Fruit fly (Drosophila melanogaster) whole organism, embryonic: Measurements from ENCODE around the gene CG13033.

Source experiments
- Asciz ChIP-seq: fragments of 200-800 bp; sonication (Bioruptor generic); optimal IDR thresholded peaks from 2 replicates; lab custom pipeline; 2017; ENCODE audit warnings: missing biosample characterization, mild to moderate bottlenecking, missing genetic modification characterization, missing genetic modification reagents
- CG1233 ChIP-seq: fragments of 200-800 bp; sonication (Bioruptor generic); optimal IDR thresholded peaks from 4 replicates; lab custom pipeline; 2018; ENCODE audit warnings: missing biosample characterization, mild to moderate bottlenecking, missing genetic modification characterization
- CG14667 ChIP-seq: fragments of 200-800 bp; sonication (Bioruptor generic); IDR thresholded peaks from 2 replicates; pipeline ENCODE4 v1.3.6; 2022; ENCODE audit warnings: missing biosample characterization, missing genetic modification characterization
- CG15601 ChIP-seq: fragments of 200-800 bp; sonication (Bioruptor generic); optimal IDR thresholded peaks from 3 replicates; lab custom pipeline; 2019; ENCODE audit warnings: missing biosample characterization, mild to moderate bottlenecking, missing genetic modification characterization, moderate library complexity
- CG30403 ChIP-seq: fragments of 200-800 bp; sonication (Bioruptor generic); optimal IDR thresholded peaks from 3 replicates; lab custom pipeline; 2016; ENCODE audit warnings: missing biosample characterization, missing genetic modification characterization
- CG32772 ChIP-seq: fragments of 200-800 bp; sonication (Bioruptor generic); IDR thresholded peaks from 2 replicates; pipeline ENCODE4 v1.3.6; 2022; ENCODE audit warnings: missing biosample characterization, missing genetic modification characterization
- CG3847 ChIP-seq: fragments of 200-800 bp; sonication (Bioruptor generic); IDR thresholded peaks from 2 replicates; pipeline ENCODE4 v1.3.6; 2022; ENCODE audit warnings: missing biosample characterization, missing genetic modification characterization
- CG4328 ChIP-seq: fragments of 200-800 bp; sonication (Bioruptor generic); optimal IDR thresholded peaks from 3 replicates; lab custom pipeline; 2017; ENCODE audit warnings: missing biosample characterization, missing genetic modification reagents, missing genetic modification characterization
- CG7357 ChIP-seq: fragments of 200-800 bp; sonication (Bioruptor generic); IDR thresholded peaks from 3 replicates; pipeline ENCODE4 v1.3.6; 2022; ENCODE audit warnings: missing biosample characterization, missing genetic modification characterization
- CG8089 ChIP-seq: fragments of 200-800 bp; sonication (Bioruptor generic); optimal IDR thresholded peaks from 3 replicates; lab custom pipeline; 2016; ENCODE audit warnings: missing biosample characterization, missing genetic modification characterization
- CG8281 ChIP-seq: fragments of 200-800 bp; sonication (Bioruptor generic); optimal IDR thresholded peaks from 2 replicates; lab custom pipeline; 2018; ENCODE audit warnings: missing biosample characterization, mild to moderate bottlenecking, missing genetic modification characterization, moderate library complexity
- CG8944 ChIP-seq: fragments of 200-800 bp; sonication (Bioruptor generic); optimal IDR thresholded peaks from 3 replicates; lab custom pipeline; 2016; ENCODE audit warnings: missing biosample characterization, missing genetic modification characterization
- CG9817 ChIP-seq: fragments of 200-800 bp; sonication (Bioruptor generic); optimal IDR thresholded peaks from 2 replicates; lab custom pipeline; 2018; ENCODE audit warnings: missing biosample characterization, mild to moderate bottlenecking, missing genetic modification characterization, moderate library complexity
- CTCF ChIP-seq: fragments of 200-800 bp; sonication (Bioruptor generic); optimal IDR thresholded peaks from 2 replicates; lab custom pipeline; 2017; ENCODE audit warnings: missing biosample characterization, mild to moderate bottlenecking, missing genetic modification characterization, moderate library complexity
- D19A ChIP-seq: fragments of 200-800 bp; optimal IDR thresholded peaks from 3 replicates; lab custom pipeline; 2019; ENCODE audit warnings: missing biosample characterization, mild to moderate bottlenecking, missing genetic modification characterization, moderate library complexity
- Dip3 ChIP-seq: fragments of 200-800 bp; sonication (Bioruptor generic); optimal IDR thresholded peaks from 3 replicates; lab custom pipeline; 2016; ENCODE audit warnings: missing biosample characterization, missing genetic modification characterization
- E2f1 ChIP-seq: fragments of 200-800 bp; sonication (Bioruptor generic); IDR thresholded peaks from 2 replicates; pipeline ENCODE4 v1.3.6; 2022; ENCODE audit warnings: missing biosample characterization, missing genetic modification characterization
- Eip74EF ChIP-seq, 2 experiments: fragments of 200-800 bp in 1 of 2; fragments of >200 bp in 1 of 2; sonication (Bioruptor generic) in 1 of 2; optimal IDR thresholded peaks; 2 replicates each; lab custom pipeline; 2017 to 2019; ENCODE audit warnings: missing biosample characterization in 2 of 2, missing genetic modification characterization in 2 of 2, mild to moderate bottlenecking in 1 of 2, moderate library complexity in 1 of 2
- GATAe ChIP-seq: fragments of 200-800 bp; sonication (Bioruptor generic); conservative IDR thresholded peaks from 2 replicates; pipeline ENCODE4 v1.3.6; 2022; ENCODE audit warnings: missing biosample characterization, missing genetic modification characterization
- Gsc ChIP-seq: fragments of 200-800 bp; sonication (Bioruptor generic); IDR thresholded peaks from 2 replicates; pipeline ENCODE4 v1.3.6; 2022; ENCODE audit warnings: missing biosample characterization, missing genetic modification characterization
- H15 ChIP-seq: fragments of 200-800 bp; sonication (Bioruptor generic); IDR thresholded peaks from 3 replicates; pipeline ENCODE4 v1.3.6; 2022; ENCODE audit warnings: missing biosample characterization, missing genetic modification characterization
- HLH3B ChIP-seq: fragments of 200-800 bp; sonication (Bioruptor generic); IDR thresholded peaks from 2 replicates; pipeline ENCODE4 v1.3.6; 2022; ENCODE audit warnings: missing biosample characterization, missing genetic modification characterization
- HLHmδ ChIP-seq: fragments of 200-800 bp; sonication (Bioruptor generic); optimal IDR thresholded peaks from 2 replicates; lab custom pipeline; 2018; ENCODE audit warnings: missing biosample characterization, mild to moderate bottlenecking, missing genetic modification characterization, moderate library complexity
- Hmr ChIP-seq: fragments of 200-800 bp; sonication (Bioruptor generic); optimal IDR thresholded peaks from 3 replicates; lab custom pipeline; 2017; ENCODE audit warnings: mild to moderate bottlenecking, missing biosample characterization, missing genetic modification reagents, missing genetic modification characterization
- Hr3 ChIP-seq: fragments of 200-800 bp; sonication (Bioruptor generic); optimal IDR thresholded peaks from 3 replicates; lab custom pipeline; 2016; ENCODE audit warnings: missing biosample characterization, missing genetic modification characterization
- Hr51 ChIP-seq, 2 experiments: fragments of 200-800 bp; sonication (Bioruptor generic); optimal IDR thresholded peaks; 2 replicates in 1 of 2; 3 replicates in 1 of 2; lab custom pipeline; 2016 to 2018; ENCODE audit warnings: missing biosample characterization in 2 of 2, missing genetic modification characterization in 2 of 2, mild to moderate bottlenecking in 1 of 2, moderate library complexity in 1 of 2
- Lpt ChIP-seq: fragments of >200 bp; optimal IDR thresholded peaks from 2 replicates; lab custom pipeline; 2018; ENCODE audit warnings: missing biosample characterization, missing genetic modification characterization
- Neu2 ChIP-seq: fragments of 200-800 bp; sonication (Bioruptor generic); optimal IDR thresholded peaks from 3 replicates; lab custom pipeline; 2016; ENCODE audit warnings: missing biosample characterization, missing genetic modification characterization, borderline replicate concordance
- Oli ChIP-seq: fragments of 200-800 bp; sonication (Bioruptor generic); optimal IDR thresholded peaks from 2 replicates; lab custom pipeline; 2018; ENCODE audit warnings: missing biosample characterization, mild to moderate bottlenecking, missing genetic modification characterization, moderate library complexity
- ap ChIP-seq: fragments of 200-800 bp; sonication (Bioruptor generic); IDR thresholded peaks from 2 replicates; pipeline ENCODE4 v1.3.6; 2022; ENCODE audit warnings: missing biosample characterization, missing genetic modification characterization
- ara ChIP-seq: fragments of 200-800 bp; sonication (Bioruptor generic); IDR thresholded peaks from 2 replicates; pipeline ENCODE4 v1.3.6; 2022; ENCODE audit warnings: missing biosample characterization, missing genetic modification characterization
- az2 ChIP-seq: fragments of 200-800 bp; sonication (Bioruptor generic); optimal IDR thresholded peaks from 3 replicates; lab custom pipeline; 2016; ENCODE audit warnings: missing biosample characterization, missing genetic modification characterization
- bbx ChIP-seq: fragments of 200-800 bp; sonication (Bioruptor generic); IDR thresholded peaks from 2 replicates; pipeline ENCODE4 v1.3.6; 2022; ENCODE audit warnings: missing biosample characterization, missing genetic modification characterization; ENCODE audit not compliant: partially characterized antibody
- chn ChIP-seq: fragments of 200-800 bp; sonication (Bioruptor generic); optimal IDR thresholded peaks from 2 replicates; lab custom pipeline; 2016; ENCODE audit warnings: missing biosample characterization, missing genetic modification characterization
- fu2 ChIP-seq: fragments of 200-800 bp; sonication (Bioruptor generic); optimal IDR thresholded peaks from 2 replicates; lab custom pipeline; 2016; ENCODE audit warnings: missing biosample characterization, missing genetic modification characterization
- her ChIP-seq: fragments of 200-800 bp; sonication (Bioruptor generic); optimal IDR thresholded peaks from 2 replicates; lab custom pipeline; 2016; ENCODE audit warnings: missing biosample characterization, missing genetic modification characterization
- knrl ChIP-seq: fragments of 200-800 bp; sonication (Bioruptor generic); IDR thresholded peaks from 3 replicates; pipeline ENCODE4 v1.3.6; 2022; ENCODE audit warnings: missing biosample characterization, missing genetic modification characterization; ENCODE audit not compliant: partially characterized antibody
- mirr ChIP-seq: fragments of 200-800 bp; sonication (Bioruptor generic); optimal IDR thresholded peaks from 3 replicates; lab custom pipeline; 2018; ENCODE audit warnings: missing biosample characterization, mild to moderate bottlenecking, missing genetic modification characterization
- nmo ChIP-seq: fragments of 200-800 bp; sonication (Bioruptor generic); optimal IDR thresholded peaks from 2 replicates; lab custom pipeline; 2018; ENCODE audit warnings: missing biosample characterization, mild to moderate bottlenecking, missing genetic modification characterization, moderate library complexity
- phol ChIP-seq: fragments of 200-800 bp; sonication (Bioruptor generic); optimal IDR thresholded peaks from 3 replicates; lab custom pipeline; 2018; ENCODE audit warnings: missing biosample characterization, mild to moderate bottlenecking, missing genetic modification characterization, moderate library complexity
- pita ChIP-seq: fragments of 200-800 bp; sonication (Bioruptor generic); optimal IDR thresholded peaks from 2 replicates; lab custom pipeline; 2017; ENCODE audit warnings: missing biosample characterization, mild to moderate bottlenecking, missing genetic modification characterization
- prd ChIP-seq, 3 experiments: fragments of >200 bp in 2 of 3; fragments of 200-800 bp in 1 of 3; sonication (Bioruptor generic) in 1 of 3; optimal IDR thresholded peaks in 2 of 3; IDR thresholded peaks in 1 of 3; 2 replicates in 2 of 3; 3 replicates in 1 of 3; pipeline versions ENCODE4 v1.3.6 to Lab custom; 2017 to 2022; ENCODE audit warnings: missing biosample characterization in 1 of 3, missing genetic modification characterization in 1 of 3
- ro ChIP-seq: fragments of 200-800 bp; sonication (Bioruptor generic); IDR thresholded peaks from 2 replicates; pipeline ENCODE4 v1.3.6; 2022; ENCODE audit warnings: missing biosample characterization, missing genetic modification characterization
- schlank ChIP-seq: fragments of 200-800 bp; sonication (Bioruptor generic); optimal IDR thresholded peaks from 2 replicates; lab custom pipeline; 2018; ENCODE audit warnings: missing biosample characterization, mild to moderate bottlenecking, missing genetic modification characterization
- slp2 ChIP-seq: fragments of 200-800 bp; sonication (Bioruptor generic); optimal IDR thresholded peaks from 2 replicates; lab custom pipeline; 2016; ENCODE audit warnings: missing biosample characterization, missing genetic modification characterization
- trem ChIP-seq: fragments of 200-800 bp; optimal IDR thresholded peaks from 3 replicates; lab custom pipeline; 2019; ENCODE audit warnings: missing biosample characterization, mild to moderate bottlenecking, missing genetic modification characterization, moderate library complexity
- unpg ChIP-seq: fragments of 200-800 bp; sonication (Bioruptor generic); optimal IDR thresholded peaks from 3 replicates; lab custom pipeline; 2018; ENCODE audit warnings: missing biosample characterization, mild to moderate bottlenecking, missing genetic modification characterization, moderate library complexity
- wdn ChIP-seq: fragments of 200-800 bp; sonication (Bioruptor generic); IDR thresholded peaks from 2 replicates; pipeline ENCODE4 v1.3.6; 2022; ENCODE audit warnings: missing biosample characterization, missing genetic modification characterization
- zen ChIP-seq: fragments of 200-800 bp; sonication (Bioruptor generic); optimal IDR thresholded peaks from 3 replicates; lab custom pipeline; 2018; ENCODE audit warnings: missing biosample characterization, mild to moderate bottlenecking, missing genetic modification characterization, moderate library complexity

CG13033 gene

DNA sequence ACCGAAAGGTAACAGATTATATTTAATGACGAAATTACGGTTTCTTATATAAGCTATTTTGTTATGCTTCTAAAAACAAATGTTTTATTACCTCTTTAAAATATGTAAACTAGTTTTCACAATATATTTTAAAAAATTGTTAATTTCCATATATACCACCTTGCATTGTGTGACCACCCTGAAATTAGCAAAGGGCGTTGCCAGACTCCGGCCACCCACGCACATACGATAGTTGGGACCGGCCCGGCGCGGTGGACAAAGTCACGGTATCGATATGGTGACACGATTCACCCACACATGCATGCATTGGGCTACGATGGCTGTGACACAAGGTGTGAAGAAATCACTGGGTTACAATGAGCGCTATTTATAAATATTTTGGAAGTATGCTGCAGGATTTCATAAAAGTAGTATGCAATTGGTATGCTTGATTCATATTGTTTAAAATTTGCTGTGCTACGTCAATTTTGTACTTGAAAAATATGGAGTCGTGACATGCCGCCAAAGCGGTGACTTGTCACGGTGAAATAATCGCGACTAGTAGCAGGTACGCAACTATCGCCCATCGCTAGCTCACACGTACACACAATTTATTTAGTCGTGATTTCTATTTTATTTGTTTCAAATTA, 42.7 kb upstream of the CG13033 start (continued):
- no peak for TF ChIP-seq D19A
- TF ChIP-seq knrl (GFP tag; lab: Robert Waterston, UW), result peak; percentile 96
- peak; percentile 24 for TF ChIP-seq slp2 (GFP tag; lab: Kevin White, UChicago)
- peak; percentile 21 for TF ChIP-seq Oli (tag; lab: Kevin White, UChicago)
- TF ChIP-seq zen (tag; lab: Kevin White, UChicago), result peak; percentile 41
- peak; percentile 72 for TF ChIP-seq trem
- 0 out of 3 replicates have a peak, but pooled peaks have one; percentile 35 for TF ChIP-seq H15 (GFP tag; lab: Robert Waterston, UW)
- TF ChIP-seq E2f1 (GFP tag; lab: Robert Waterston, UW), result peak; percentile 62
- peak; percentile 26 for TF ChIP-seq CG8089 (GFP tag; lab: Kevin White, UChicago)
- no peak for TF ChIP-seq prd (optimal IDR thresholded peaks at IDR 0.05; lab: Kevin White, UChicago)
- peak; percentile 52; the same call in 2 of the 3 replicates for TF ChIP-seq prd (GFP tag; IDR thresholded peaks at IDR 0.05; lab: Robert Waterston, UW)
- TF ChIP-seq Lpt, result no peak
- peak; percentile 83 for TF ChIP-seq bbx (GFP tag; lab: Robert Waterston, UW)
- no peak for TF ChIP-seq schlank (tag; lab: Kevin White, UChicago)
- no peak for TF ChIP-seq pita
- TF ChIP-seq CG8944 (GFP tag; lab: Kevin White, UChicago), result peak; percentile 24
- peak; percentile 15 for TF ChIP-seq mirr (GFP tag; lab: Kevin White, UChicago)
- peak; percentile 34 for TF ChIP-seq CG9817
- TF ChIP-seq CG14667 (GFP tag; lab: Robert Waterston, UW), result peak; percentile 36; the same call in 1 of the 2 replicates
- peak; percentile 47; the same call in 1 of the 2 replicates for TF ChIP-seq ap (GFP tag; lab: Robert Waterston, UW)
- TF ChIP-seq HLHmδ, result peak; percentile 37
- no peak for TF ChIP-seq CG8281 (tag; lab: Kevin White, UChicago)
- peak; percentile 55 for TF ChIP-seq Hr3 (GFP tag; lab: Kevin White, UChicago)
- TF ChIP-seq CG32772 (GFP tag; lab: Robert Waterston, UW), result peak; percentile 35
- peak; percentile 76 for TF ChIP-seq phol (tag; lab: Kevin White, UChicago)
- no peak for TF ChIP-seq ara (GFP tag; lab: Robert Waterston, UW)
- peak; percentile 80 for TF ChIP-seq Hmr (GFP tag; lab: Kevin White, UChicago)
- TF ChIP-seq Hr51 (GFP tag; optimal IDR thresholded peaks at IDR 0.05; lab: Kevin White, UChicago), result peak; percentile 55 to 63
- no peak for TF ChIP-seq Gsc (GFP tag; lab: Robert Waterston, UW)
- TF ChIP-seq her (GFP tag; lab: Kevin White, UChicago), result no peak
- peak; percentile 42 for TF ChIP-seq Neu2
- peak; percentile 51; the same call in 1 of the 3 replicates for TF ChIP-seq CG7357 (GFP tag; lab: Robert Waterston, UW)
- TF ChIP-seq CG30403, result peak; percentile 68
- peak; percentile 49 for TF ChIP-seq Dip3 (GFP tag; lab: Kevin White, UChicago)
- peak; percentile 42 for TF ChIP-seq CG4328 (GFP tag; lab: Kevin White, UChicago)
- TF ChIP-seq Asciz (GFP tag; lab: Kevin White, UChicago), result no peak
- TF ChIP-seq CG1233 (GFP tag; lab: Kevin White, UChicago), result peak; percentile 13
- TF ChIP-seq wdn, result no peak; the same call in 1 of the 2 replicates
- TF ChIP-seq HLH3B, result peak; percentile 54
- peak; percentile 83 for TF ChIP-seq nmo (GFP tag; lab: Kevin White, UChicago)
- TF ChIP-seq CG3847 (GFP tag; lab: Robert Waterston, UW), result peak; percentile 79
- TF ChIP-seq GATAe (GFP tag; lab: Robert Waterston, UW), result no peak
- TF ChIP-seq az2, result peak; percentile 35
- TF ChIP-seq CTCF (GFP tag; lab: Kevin White, UChicago), result no peak
- TF ChIP-seq fu2 (GFP tag; lab: Kevin White, UChicago), result peak; percentile 34
- peak; percentile 64 for TF ChIP-seq unpg (GFP tag; lab: Kevin White, UChicago)
- peak; percentile 73 for TF ChIP-seq chn (GFP tag; lab: Kevin White, UChicago)
- peak; percentile 2 for TF ChIP-seq CG15601 (tag; lab: Kevin White, UChicago)
- no peak for TF ChIP-seq Eip74EF (GFP tag; optimal IDR thresholded peaks at IDR 0.05; lab: Kevin White, UChicago)
- TF ChIP-seq ro (GFP tag; lab: Robert Waterston, UW), result no peak
